Fruit fly (Drosophila melanogaster): ENCODE results near the gene CG9747.
A peak's percentile ranks its signal among the peaks of the same experiment; 100 is the strongest.

Gene CG9747

dm6 chr3R:30200091-30200698, 9.1 kb upstream of the CG9747 start:
- TF ChIP-seq eg (GFP tag; IDR thresholded peaks at IDR 0.05) (no peak), Ets21C (GFP tag; optimal IDR thresholded peaks at IDR 0.05) (no peak), vri (GFP tag; optimal IDR thresholded peaks at IDR 0.05) (peak; percentile 91), Smox (GFP tag; optimal IDR thresholded peaks at IDR 0.05) (no peak), CG8319 (GFP tag; optimal IDR thresholded peaks at IDR 0.05) (no peak), OdsH (GFP tag; optimal IDR thresholded peaks at IDR 0.05) (no peak), fd59A (GFP tag; optimal IDR thresholded peaks at IDR 0.05) (no peak), CG11294 (GFP tag; IDR thresholded peaks at IDR 0.05) (no peak), CG10669 (GFP tag; optimal IDR thresholded peaks at IDR 0.05) (no peak), Hr39 (GFP tag; optimal IDR thresholded peaks at IDR 0.05) (no peak), CG11762 (GFP tag; optimal IDR thresholded peaks at IDR 0.05; ENCODE audit: insufficient read depth) (no peak), CG34406 (GFP tag; optimal IDR thresholded peaks at IDR 0.05) (no peak), cyc (GFP tag; optimal IDR thresholded peaks at IDR 0.05) (no peak), Gug (GFP tag; IDR thresholded peaks at IDR 0.05) (no peak), lz (GFP tag; optimal IDR thresholded peaks at IDR 0.05) (no peak), Eip78C (GFP tag) (peak; percentile 5), Eip93F (GFP tag; optimal IDR thresholded peaks at IDR 0.05) (no peak), fkh (GFP tag; optimal IDR thresholded peaks at IDR 0.05) (peak; percentile 5), CG6276 (GFP tag; optimal IDR thresholded peaks at IDR 0.05) (no peak), Hr38 (GFP tag; optimal IDR thresholded peaks at IDR 0.05) (no peak), fd85E (GFP tag; optimal IDR thresholded peaks at IDR 0.05) (no peak), dac (GFP tag; optimal IDR thresholded peaks at IDR 0.05) (no peak), CG9139 (GFP tag; optimal IDR thresholded peaks at IDR 0.05) (no peak), CG11902 (GFP tag; optimal IDR thresholded peaks at IDR 0.05) (no peak), Sox14 (GFP tag; optimal IDR thresholded peaks at IDR 0.05) (no peak), CG6792 (GFP tag; optimal IDR thresholded peaks at IDR 0.05) (no peak), Ets96B (tag; optimal IDR thresholded peaks at IDR 0.05) (no peak)

dm6 chr3R:30198793-30199192, 7.7 kb upstream of the CG9747 start:
- TF ChIP-seq fkh (GFP tag; optimal IDR thresholded peaks at IDR 0.05) (peak; percentile 85), CG9139 (GFP tag; optimal IDR thresholded peaks at IDR 0.05) (no peak), CG6276 (GFP tag; optimal IDR thresholded peaks at IDR 0.05) (no peak)

- no peak for TF ChIP-seq fd85E (GFP tag; optimal IDR thresholded peaks at IDR 0.05)
- no peak for TF ChIP-seq vri (GFP tag; optimal IDR thresholded peaks at IDR 0.05)
- TF ChIP-seq CG8119 (GFP tag; IDR thresholded peaks at IDR 0.05) = no peak
- TF ChIP-seq CG3032 (tag; optimal IDR thresholded peaks at IDR 0.05) = no peak
- no peak for TF ChIP-seq Smox (GFP tag; optimal IDR thresholded peaks at IDR 0.05)
- no peak for TF ChIP-seq CG11762 (GFP tag; optimal IDR thresholded peaks at IDR 0.05; ENCODE audit: insufficient read depth)
- no peak for TF ChIP-seq topi (GFP tag; optimal IDR thresholded peaks at IDR 0.05)
- no peak for TF ChIP-seq esn (GFP tag; optimal IDR thresholded peaks at IDR 0.05)
- no peak for TF ChIP-seq fd59A (GFP tag; optimal IDR thresholded peaks at IDR 0.05)
- no peak for TF ChIP-seq salr (GFP tag; optimal IDR thresholded peaks at IDR 0.05)
- no peak for TF ChIP-seq CG15336 (GFP tag; IDR thresholded peaks at IDR 0.05)
- no peak for TF ChIP-seq CG34406 (GFP tag; optimal IDR thresholded peaks at IDR 0.05)
These were observed 6.7 kb upstream of the CG9747 start for dm6 chr3R:30197796-30198195.

dm6 chr3R:30196128-30196527, 5.1 kb upstream of the CG9747 start, which contains the start of gene CG15531:
Gene CG15531, minus strand, starts transcription at chr3R:30196228.
- TF ChIP-seq CG4318 (GFP tag; optimal IDR thresholded peaks at IDR 0.05) = no peak
- TF ChIP-seq Sox102F (GFP tag; optimal IDR thresholded peaks at IDR 0.05) = no peak
- TF ChIP-seq CG31627 (GFP tag; optimal IDR thresholded peaks at IDR 0.05) = no peak
- no peak for TF ChIP-seq spab (GFP tag; optimal IDR thresholded peaks at IDR 0.05)
- TF ChIP-seq CG3919 (GFP tag; optimal IDR thresholded peaks at IDR 0.05) = no peak
- TF ChIP-seq CG34406 (GFP tag; optimal IDR thresholded peaks at IDR 0.05) = no peak
- no peak for TF ChIP-seq Eip93F (GFP tag; optimal IDR thresholded peaks at IDR 0.05)
